Worm (Caenorhabditis elegans) whole organism, mixed stage, embryonic: ENCODE results near the gene srt-32.

Experiments
- elt-3 ChIP-seq: fragments of 150-350 bp; optimal IDR thresholded peaks from 2 replicates; lab custom pipeline; 2014; ENCODE audit warnings: missing biosample characterization, missing genetic modification characterization
- flh-1 ChIP-seq: fragments of 200-800 bp; sonication (Bioruptor generic); optimal IDR thresholded peaks from 2 replicates; lab custom pipeline; 2018; ENCODE audit warnings: mild to moderate bottlenecking, missing genetic modification characterization, moderate library complexity, missing compliant biosample characterization
- lsy-2 ChIP-seq: fragments of 150-350 bp; optimal IDR thresholded peaks from 2 replicates; lab custom pipeline; 2014; ENCODE audit warnings: missing biosample characterization, missing genetic modification characterization
- mep-1 ChIP-seq: fragments of 150-350 bp; optimal IDR thresholded peaks from 2 replicates; lab custom pipeline; 2017; ENCODE audit warnings: missing biosample characterization, missing genetic modification reagents, missing genetic modification characterization, inconsistent platforms
- nhr-12 ChIP-seq: fragments of 150-350 bp; optimal IDR thresholded peaks from 2 replicates; lab custom pipeline; 2014; ENCODE audit warnings: missing biosample characterization, missing genetic modification characterization

DNA sequence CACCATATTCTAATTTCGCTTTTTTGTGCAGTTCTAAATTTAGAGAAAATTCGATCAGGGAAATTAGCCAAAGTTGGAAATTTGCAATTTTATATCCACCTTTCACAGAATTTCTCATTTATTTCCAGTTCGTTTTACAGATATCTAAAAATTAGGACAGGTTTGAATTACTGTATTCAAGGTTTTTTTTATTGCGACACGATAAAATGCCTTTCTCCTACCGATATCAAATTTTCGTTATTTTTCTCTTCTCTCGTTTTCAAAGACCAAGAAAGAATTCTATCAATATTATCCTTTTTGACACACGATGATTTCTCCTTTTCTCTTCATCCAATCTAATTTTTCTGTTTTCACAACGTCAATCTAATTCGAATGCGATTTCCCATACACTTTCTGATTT, 12.8 kb upstream of the srt-32 start, which contains the start of gene C53A5.13:
- TF ChIP-seq flh-1 (GFP tag; lab: Kevin White, UChicago) (no peak), elt-3 (tag; lab: Kevin White, UChicago) (no peak), mep-1 (tag; lab: Kevin White, UChicago) (no peak), nhr-12 (tag; lab: Kevin White, UChicago) (no peak), lsy-2 (tag; lab: Kevin White, UChicago) (no peak)
